Fruit fly (Drosophila melanogaster) whole organism, adult: ENCODE data around the gene CG1271.

ENCODE experiments used
- CG11617 ChIP-seq: fragments of 200-800 bp; sonication (Bioruptor generic); optimal IDR thresholded peaks from 2 replicates; lab custom pipeline; 2017; ENCODE audit warnings: mild to moderate bottlenecking, missing biosample characterization, missing genetic modification reagents, missing genetic modification characterization
- CG12768 ChIP-seq: fragments of 200-800 bp; sonication (Bioruptor generic); optimal IDR thresholded peaks from 2 replicates; lab custom pipeline; 2017; ENCODE audit warnings: missing biosample characterization, missing genetic modification characterization, mild to moderate bottlenecking, moderate library complexity, missing genetic modification reagents
- CG14711 ChIP-seq: fragments of 200-800 bp; sonication (Bioruptor generic); optimal IDR thresholded peaks from 2 replicates; lab custom pipeline; 2018; ENCODE audit warnings: missing biosample characterization, mild to moderate bottlenecking, missing genetic modification characterization, moderate library complexity
- CG1620 ChIP-seq: fragments of 200-800 bp; sonication (Bioruptor generic); optimal IDR thresholded peaks from 2 replicates; lab custom pipeline; 2016; ENCODE audit warnings: missing biosample characterization, missing genetic modification characterization
- CG33017 ChIP-seq: fragments of 200-800 bp; sonication (Bioruptor generic); optimal IDR thresholded peaks from 2 replicates; lab custom pipeline; 2018; ENCODE audit warnings: missing biosample characterization, mild to moderate bottlenecking, missing genetic modification characterization, moderate library complexity
- CG5204 ChIP-seq: fragments of 200-800 bp; sonication (Bioruptor generic); optimal IDR thresholded peaks from 2 replicates; lab custom pipeline; 2016; ENCODE audit warnings: missing biosample characterization, missing genetic modification characterization
- CG7045 ChIP-seq: fragments of 200-800 bp; sonication (Bioruptor generic); optimal IDR thresholded peaks from 2 replicates; lab custom pipeline; 2017; ENCODE audit warnings: missing biosample characterization, mild to moderate bottlenecking, missing genetic modification characterization
- CG7101 ChIP-seq: fragments of 200-800 bp; sonication (Bioruptor generic); optimal IDR thresholded peaks from 2 replicates; lab custom pipeline; 2018; ENCODE audit warnings: missing biosample characterization, mild to moderate bottlenecking, missing genetic modification characterization, moderate library complexity
- Clk ChIP-seq: fragments of 200-800 bp; sonication (Bioruptor generic); optimal IDR thresholded peaks from 2 replicates; lab custom pipeline; 2017; ENCODE audit warnings: missing biosample characterization, missing genetic modification characterization
- Crg-1 ChIP-seq: fragments of 200-800 bp; sonication (Bioruptor generic); optimal IDR thresholded peaks from 2 replicates; lab custom pipeline; 2016; ENCODE audit warnings: missing biosample characterization, missing genetic modification characterization
- Hr96 ChIP-seq: fragments of 200-800 bp; sonication (Bioruptor generic); optimal IDR thresholded peaks from 2 replicates; lab custom pipeline; 2016; ENCODE audit warnings: missing biosample characterization, missing genetic modification characterization
- Mnt ChIP-seq: fragments of 200-800 bp; sonication (Bioruptor generic); optimal IDR thresholded peaks from 2 replicates; lab custom pipeline; 2016; ENCODE audit warnings: missing biosample characterization, mild to moderate bottlenecking, missing genetic modification characterization
- bab1 ChIP-seq: fragments of 200-800 bp; sonication (Bioruptor generic); optimal IDR thresholded peaks from 3 replicates; lab custom pipeline; 2019; ENCODE audit warnings: missing biosample characterization, mild to moderate bottlenecking, missing genetic modification characterization, moderate library complexity
- cic ChIP-seq: fragments of 200-800 bp; sonication (Bioruptor generic); optimal IDR thresholded peaks from 2 replicates; lab custom pipeline; 2017; ENCODE audit warnings: missing biosample characterization, mild to moderate bottlenecking, missing genetic modification characterization, moderate library complexity
- cnc ChIP-seq, 2 experiments: fragments of >200 bp; optimal IDR thresholded peaks; 2 replicates each; lab custom pipeline; 2017
- kay ChIP-seq: fragments of 200-800 bp; sonication (Bioruptor generic); peaks from one replicate; lab custom pipeline; 2016; ENCODE audit warnings: missing biosample characterization, missing genetic modification characterization, borderline replicate concordance
- ovo ChIP-seq: fragments of 200-800 bp; sonication (Bioruptor generic); optimal IDR thresholded peaks from 2 replicates; lab custom pipeline; 2016; ENCODE audit warnings: missing biosample characterization, missing genetic modification characterization
- pad ChIP-seq: fragments of 200-800 bp; sonication (Bioruptor generic); optimal IDR thresholded peaks from 3 replicates; lab custom pipeline; 2017; ENCODE audit warnings: missing biosample characterization, missing genetic modification characterization, mild to moderate bottlenecking, moderate library complexity, missing genetic modification reagents
- tj ChIP-seq: fragments of 200-800 bp; sonication (Bioruptor generic); optimal IDR thresholded peaks from 3 replicates; lab custom pipeline; 2017; ENCODE audit warnings: missing biosample characterization, mild to moderate bottlenecking, missing genetic modification characterization, moderate library complexity
- toe ChIP-seq: fragments of 200-800 bp; sonication (Bioruptor generic); optimal IDR thresholded peaks from 2 replicates; lab custom pipeline; 2016; ENCODE audit warnings: missing biosample characterization, missing genetic modification characterization

CG1271 gene

DNA sequence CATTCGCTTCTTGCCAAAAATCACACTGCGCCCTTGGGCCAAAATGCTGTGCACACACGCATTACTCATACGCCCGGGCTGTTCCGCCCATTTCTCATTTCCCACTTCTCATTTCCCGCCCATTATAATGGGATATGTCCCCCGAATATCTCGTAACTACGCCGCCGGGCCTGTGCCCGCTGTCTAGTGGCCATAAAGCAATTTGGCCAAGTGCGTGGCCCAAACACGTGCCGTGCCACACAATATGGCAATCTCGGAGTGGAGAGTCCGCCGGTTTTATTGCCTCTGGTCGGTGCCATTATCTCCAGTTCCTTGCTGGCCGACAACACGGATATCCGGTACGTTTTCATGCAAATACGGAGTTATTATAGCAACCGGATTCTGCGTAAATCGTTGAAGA, 24.6 kb downstream of the CG1271 start:
- TF ChIP-seq CG5204 (GFP tag; lab: Kevin White, UChicago) (no peak), tj (GFP tag; lab: Kevin White, UChicago) (no peak), CG12768 (GFP tag; lab: Kevin White, UChicago) (no peak), cic (GFP tag; lab: Kevin White, UChicago) (no peak)

DNA sequence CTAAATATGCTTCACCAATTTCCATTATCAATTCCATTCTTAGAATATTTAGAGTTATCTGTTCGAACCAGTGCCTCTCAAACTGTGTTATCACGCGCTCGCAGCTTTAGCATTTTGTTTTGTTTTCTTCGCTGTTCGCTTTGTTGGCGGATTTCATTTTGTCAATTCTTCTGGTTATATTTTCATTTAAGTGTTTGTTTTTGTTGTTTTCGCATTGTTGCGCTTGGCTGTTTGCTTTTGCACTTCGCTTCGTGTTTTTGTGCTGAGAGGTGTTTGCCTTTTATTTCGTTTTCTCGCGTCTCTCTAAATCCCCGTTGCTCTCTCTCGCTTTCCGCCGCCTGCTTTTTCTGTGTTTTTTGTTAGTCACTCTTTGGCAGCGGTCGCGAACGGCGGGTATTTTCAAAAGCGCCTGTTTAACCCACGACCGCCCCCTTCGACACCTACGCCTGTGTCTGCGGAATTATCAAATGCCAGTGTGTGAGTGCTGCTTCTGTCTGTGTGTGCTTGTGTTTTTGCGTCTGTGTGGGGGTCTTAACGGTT, 25.3 kb downstream of the CG1271 start:
- TF ChIP-seq CG7101 (tag; lab: Kevin White, UChicago) (peak; percentile 35), CG11617 (peak; percentile 26), ovo (GFP tag; lab: Kevin White, UChicago) (peak; percentile 68), CG33017 (tag; lab: Kevin White, UChicago) (peak; percentile 41), kay (peak; percentile 76), cic (GFP tag; lab: Kevin White, UChicago) (peak; percentile 58), CG12768 (GFP tag; lab: Kevin White, UChicago) (peak; percentile 59), tj (GFP tag; lab: Kevin White, UChicago) (peak; percentile 76), CG7045 (no peak), CG14711 (tag; lab: Kevin White, UChicago) (peak; percentile 33), toe (GFP tag; lab: Kevin White, UChicago) (no peak), CG5204 (GFP tag; lab: Kevin White, UChicago) (peak; percentile 18), Clk (GFP tag; lab: Kevin White, UChicago) (no peak), CG1620 (GFP tag; lab: Kevin White, UChicago) (no peak), pad (GFP tag; lab: Kevin White, UChicago) (peak; percentile 61), Hr96 (GFP tag; lab: Kevin White, UChicago) (peak; percentile 15), Crg-1 (GFP tag; lab: Kevin White, UChicago) (no peak), bab1 (peak; percentile 62), Mnt (GFP tag; lab: Kevin White, UChicago) (peak; percentile 72), cnc (optimal IDR thresholded peaks at IDR 0.05; lab: Kevin White, UChicago) (peak in 1 of 2 experiments; percentile 15)

DNA sequence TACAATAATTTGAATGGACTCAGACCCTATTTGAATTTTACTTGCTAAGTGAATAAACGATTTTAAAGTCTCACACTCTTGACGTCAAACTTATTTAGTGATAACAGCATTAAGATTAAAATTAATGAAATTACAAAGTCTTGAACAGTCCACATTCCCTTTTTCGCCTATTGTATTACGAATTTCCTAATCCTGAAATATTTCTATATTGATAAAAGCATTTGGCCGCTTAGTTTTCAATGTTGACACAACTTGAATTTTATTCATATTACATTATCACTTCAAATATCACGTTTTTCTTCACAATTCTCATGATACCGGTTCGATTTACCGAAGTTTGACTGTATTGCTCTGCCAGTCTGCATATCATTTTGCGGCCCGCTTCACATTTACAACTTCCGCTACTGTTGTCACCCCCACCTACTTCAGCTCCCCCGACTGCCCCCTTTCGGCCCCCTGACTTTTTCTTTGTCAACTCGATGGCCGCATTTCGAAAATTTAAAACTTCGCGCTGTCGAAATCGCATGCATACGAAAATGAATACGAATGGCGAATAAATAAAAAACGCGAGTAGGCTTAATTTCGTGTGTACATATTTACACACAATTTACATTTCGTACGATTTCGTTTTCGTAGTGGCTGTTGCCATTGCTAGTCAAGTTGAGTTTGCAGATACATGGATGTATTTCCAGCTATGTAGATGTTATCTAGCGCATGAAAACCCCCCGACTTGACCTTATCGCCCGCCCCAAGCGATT, 26.3 kb downstream of the CG1271 start:
- TF ChIP-seq tj (GFP tag; lab: Kevin White, UChicago) (peak; percentile 71), CG14711 (tag; lab: Kevin White, UChicago) (peak; percentile 54), CG33017 (tag; lab: Kevin White, UChicago) (no peak), CG7045 (no peak), Hr96 (GFP tag; lab: Kevin White, UChicago) (no peak), bab1 (no peak), Mnt (GFP tag; lab: Kevin White, UChicago) (no peak), Crg-1 (GFP tag; lab: Kevin White, UChicago) (no peak), CG12768 (GFP tag; lab: Kevin White, UChicago) (no peak), ovo (GFP tag; lab: Kevin White, UChicago) (no peak), CG7101 (tag; lab: Kevin White, UChicago) (peak; percentile 15), kay (no peak), pad (GFP tag; lab: Kevin White, UChicago) (no peak)

DNA sequence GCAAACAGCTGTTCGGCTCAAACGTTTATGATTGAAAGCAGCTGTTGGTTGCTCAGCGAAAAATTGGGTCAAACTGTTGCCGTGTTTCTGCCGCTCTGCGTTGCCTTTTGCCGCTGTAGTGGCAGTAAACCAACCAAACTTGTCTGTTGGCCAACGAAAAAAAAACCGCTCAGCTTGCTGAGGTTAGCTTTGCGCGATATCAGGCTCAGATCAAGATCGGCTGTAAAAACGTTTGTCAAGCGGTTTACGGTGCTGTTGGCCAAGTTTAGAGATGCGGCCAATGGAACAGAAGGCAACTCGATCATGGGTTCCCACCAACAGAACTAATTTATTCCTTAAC, 26.8 kb downstream of the CG1271 start:
- TF ChIP-seq ovo (GFP tag; lab: Kevin White, UChicago) (no peak), Mnt (GFP tag; lab: Kevin White, UChicago) (no peak), pad (GFP tag; lab: Kevin White, UChicago) (no peak), CG11617 (no peak), cnc (optimal IDR thresholded peaks at IDR 0.05; lab: Kevin White, UChicago) (no peak), kay (no peak), tj (GFP tag; lab: Kevin White, UChicago) (no peak), CG7045 (no peak), CG1620 (GFP tag; lab: Kevin White, UChicago) (no peak), Clk (GFP tag; lab: Kevin White, UChicago) (no peak), CG12768 (GFP tag; lab: Kevin White, UChicago) (no peak), toe (GFP tag; lab: Kevin White, UChicago) (no peak), cic (GFP tag; lab: Kevin White, UChicago) (no peak), CG5204 (GFP tag; lab: Kevin White, UChicago) (no peak), Crg-1 (GFP tag; lab: Kevin White, UChicago) (no peak), CG7101 (tag; lab: Kevin White, UChicago) (no peak)

DNA sequence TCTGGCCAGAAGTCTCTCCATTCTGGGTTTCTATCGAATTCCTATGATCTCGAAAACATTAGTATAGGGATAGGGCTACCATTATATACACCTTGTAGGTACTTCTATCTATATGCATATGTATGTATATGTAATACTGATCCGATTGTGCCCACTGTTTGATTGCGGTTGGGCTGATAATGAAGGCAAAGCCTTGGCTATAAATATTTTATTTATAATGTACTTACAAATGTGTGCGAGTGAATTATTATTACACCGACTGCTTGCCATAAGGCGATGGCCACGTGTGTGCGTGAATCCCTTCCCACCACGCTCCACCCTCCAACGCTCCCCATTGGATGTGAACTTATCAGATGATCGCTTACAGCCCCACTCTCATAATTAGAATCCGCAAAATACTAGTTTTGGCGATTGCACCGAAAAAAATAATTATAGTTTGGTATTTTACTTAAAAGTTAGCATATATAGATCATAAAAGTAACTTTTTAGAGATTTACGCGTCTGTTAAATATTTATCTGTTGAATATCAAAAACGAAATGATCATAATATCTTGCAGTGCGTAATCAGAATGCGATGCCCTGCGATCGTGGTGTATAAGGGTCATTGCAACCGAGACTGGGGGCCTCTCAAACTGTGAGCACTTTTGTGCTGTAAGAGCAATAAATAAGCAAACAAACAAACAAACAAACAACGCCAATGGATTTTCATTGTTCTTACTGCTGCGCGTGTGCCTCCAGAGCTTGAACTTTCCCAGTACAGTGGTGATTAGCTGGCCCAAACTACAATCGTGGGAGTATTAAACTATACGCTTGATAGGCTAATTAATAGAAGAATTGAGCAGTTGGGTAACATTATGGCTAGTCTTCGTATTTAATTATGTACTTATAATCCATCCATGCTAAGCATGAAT, 28.0 kb downstream of the CG1271 start:
- TF ChIP-seq cic (GFP tag; lab: Kevin White, UChicago) (peak; percentile 79), CG14711 (tag; lab: Kevin White, UChicago) (peak; percentile 50), CG5204 (GFP tag; lab: Kevin White, UChicago) (no peak), Clk (GFP tag; lab: Kevin White, UChicago) (peak; percentile 4), CG12768 (GFP tag; lab: Kevin White, UChicago) (peak; percentile 57), CG33017 (tag; lab: Kevin White, UChicago) (peak; percentile 68), Mnt (GFP tag; lab: Kevin White, UChicago) (peak; percentile 49), kay (peak; percentile 92), tj (GFP tag; lab: Kevin White, UChicago) (no peak)
